Fruit fly (Drosophila melanogaster) whole organism, embryonic: ENCODE measurements around the gene CG31249.

Experiments
- Adf1 ChIP-seq: fragments of 200-800 bp; sonication (Bioruptor generic); IDR thresholded peaks from 2 replicates; pipeline ENCODE4 v1.3.6; 2022; ENCODE audit warnings: missing biosample characterization, missing genetic modification characterization
- Blimp-1 ChIP-seq: fragments of 200-800 bp; sonication (Bioruptor generic); optimal IDR thresholded peaks from 3 replicates; lab custom pipeline; 2018; ENCODE audit warnings: missing biosample characterization, missing genetic modification characterization, mild to moderate bottlenecking, moderate library complexity, missing genetic modification reagents
- CG12769 ChIP-seq: fragments of 200-800 bp; sonication (Bioruptor generic); optimal IDR thresholded peaks from 2 replicates; lab custom pipeline; 2019; ENCODE audit warnings: missing biosample characterization, mild to moderate bottlenecking, missing genetic modification characterization, moderate library complexity
- CG14667 ChIP-seq: fragments of 200-800 bp; sonication (Bioruptor generic); IDR thresholded peaks from 2 replicates; pipeline ENCODE4 v1.3.6; 2022; ENCODE audit warnings: missing biosample characterization, missing genetic modification characterization
- CG15479 ChIP-seq: fragments of 200-800 bp; sonication (Bioruptor generic); optimal IDR thresholded peaks from 3 replicates; lab custom pipeline; 2019; ENCODE audit warnings: missing biosample characterization, mild to moderate bottlenecking, missing genetic modification characterization, moderate library complexity
- CG17361 ChIP-seq: fragments of 200-800 bp; sonication (Bioruptor generic); IDR thresholded peaks from 3 replicates; pipeline ENCODE4 v1.3.6; 2022; ENCODE audit warnings: missing biosample characterization, missing genetic modification characterization
- CG18599 ChIP-seq: fragments of 200-800 bp; sonication (Bioruptor generic); optimal IDR thresholded peaks from 3 replicates; lab custom pipeline; 2017; ENCODE audit warnings: missing biosample characterization, missing genetic modification characterization, mild to moderate bottlenecking, moderate library complexity, missing genetic modification reagents
- CG2678 ChIP-seq: fragments of 200-800 bp; sonication (Bioruptor generic); optimal IDR thresholded peaks from 3 replicates; lab custom pipeline; 2019; ENCODE audit warnings: missing biosample characterization, mild to moderate bottlenecking, missing genetic modification characterization, moderate library complexity
- CG34376 ChIP-seq: fragments of 200-800 bp; sonication (Bioruptor generic); optimal IDR thresholded peaks from 2 replicates; lab custom pipeline; 2018; ENCODE audit warnings: missing biosample characterization, mild to moderate bottlenecking, missing genetic modification characterization
- CG3847 ChIP-seq: fragments of 200-800 bp; sonication (Bioruptor generic); IDR thresholded peaks from 2 replicates; pipeline ENCODE4 v1.3.6; 2022; ENCODE audit warnings: missing biosample characterization, missing genetic modification characterization
- CG4404 ChIP-seq: fragments of 200-800 bp; sonication (Bioruptor generic); IDR thresholded peaks from 2 replicates; pipeline ENCODE4 v1.3.6; 2022; ENCODE audit warnings: missing biosample characterization, missing genetic modification characterization
- CG5180 ChIP-seq: fragments of 200-800 bp; sonication (Bioruptor generic); optimal IDR thresholded peaks from 3 replicates; lab custom pipeline; 2017; ENCODE audit warnings: missing biosample characterization, missing genetic modification characterization, mild to moderate bottlenecking, moderate library complexity, missing genetic modification reagents
- CG6175 ChIP-seq: fragments of 200-800 bp; sonication (Bioruptor generic); IDR thresholded peaks from 3 replicates; pipeline ENCODE4 v1.3.6; 2022; ENCODE audit warnings: missing biosample characterization, missing genetic modification characterization
- CG7372 ChIP-seq: fragments of 200-800 bp; sonication (Bioruptor generic); IDR thresholded peaks from 2 replicates; pipeline ENCODE4 v1.3.6; 2022; ENCODE audit warnings: missing biosample characterization, missing genetic modification characterization
- CG7987 ChIP-seq: fragments of 200-800 bp; sonication (Bioruptor generic); optimal IDR thresholded peaks from 2 replicates; lab custom pipeline; 2018; ENCODE audit warnings: missing biosample characterization, mild to moderate bottlenecking, missing genetic modification characterization, moderate library complexity
- CG8089 ChIP-seq: fragments of 200-800 bp; sonication (Bioruptor generic); optimal IDR thresholded peaks from 3 replicates; lab custom pipeline; 2016; ENCODE audit warnings: missing biosample characterization, missing genetic modification characterization
- Deaf1 ChIP-seq: fragments of 200-800 bp; optimal IDR thresholded peaks from 3 replicates; lab custom pipeline; 2019; ENCODE audit warnings: missing biosample characterization, mild to moderate bottlenecking, missing genetic modification characterization, moderate library complexity
- Eip74EF ChIP-seq, 2 experiments: fragments of 200-800 bp in 1 of 2; fragments of >200 bp in 1 of 2; sonication (Bioruptor generic) in 1 of 2; optimal IDR thresholded peaks; 2 replicates each; lab custom pipeline; 2017 to 2019; ENCODE audit warnings: missing biosample characterization in 2 of 2, missing genetic modification characterization in 2 of 2, mild to moderate bottlenecking in 1 of 2, moderate library complexity in 1 of 2
- H2.0 ChIP-seq: fragments of 200-800 bp; sonication (Bioruptor generic); IDR thresholded peaks from 2 replicates; pipeline ENCODE4 v1.3.6; 2022; ENCODE audit warnings: missing biosample characterization, missing genetic modification characterization
- Hr78 ChIP-seq, 2 experiments: fragments of 200-800 bp in 1 of 2; fragments of >200 bp in 1 of 2; sonication (Bioruptor generic) in 1 of 2; optimal IDR thresholded peaks; 2 replicates each; lab custom pipeline; 2017 to 2019; ENCODE audit warnings: missing biosample characterization in 2 of 2, missing genetic modification characterization in 2 of 2, mild to moderate bottlenecking in 1 of 2, moderate library complexity in 1 of 2
- Med ChIP-seq: fragments of 200-800 bp; sonication (Bioruptor generic); peaks from one replicate; lab custom pipeline; 2016; ENCODE audit warnings: missing biosample characterization, missing genetic modification characterization, mild to moderate bottlenecking, inconsistent platforms, moderate library complexity
- Opbp ChIP-seq: fragments of 200-800 bp; sonication (Bioruptor generic); IDR thresholded peaks from 3 replicates; pipeline ENCODE4 v1.3.6; 2022; ENCODE audit warnings: missing biosample characterization, missing genetic modification characterization; ENCODE audit not compliant: partially characterized antibody
- Pdp1 ChIP-seq, 2 experiments: fragments of 200-800 bp; sonication (Bioruptor generic); optimal IDR thresholded peaks; 3 replicates each; lab custom pipeline; 2016; ENCODE audit warnings: missing biosample characterization in 2 of 2, missing genetic modification characterization in 2 of 2, mild to moderate bottlenecking in 1 of 2, moderate library complexity in 1 of 2
- Side ChIP-seq: fragments of 200-800 bp; sonication (Bioruptor generic); optimal IDR thresholded peaks from 2 replicates; lab custom pipeline; 2016; ENCODE audit warnings: missing biosample characterization, missing genetic modification characterization
- Usf ChIP-seq: fragments of 200-800 bp; sonication (Bioruptor generic); optimal IDR thresholded peaks from 2 replicates; lab custom pipeline; 2017; ENCODE audit warnings: missing genotype, missing biosample characterization, missing genetic modification characterization
- abd-A ChIP-seq: fragments of 200-800 bp; sonication (Bioruptor generic); optimal IDR thresholded peaks from 3 replicates; lab custom pipeline; 2019; ENCODE audit warnings: missing biosample characterization, mild to moderate bottlenecking, missing genetic modification characterization, moderate library complexity
- amos ChIP-seq: fragments of 200-800 bp; sonication (Bioruptor generic); IDR thresholded peaks from 2 replicates; pipeline ENCODE4 v1.3.6; 2022; ENCODE audit warnings: missing biosample characterization, missing genetic modification characterization; ENCODE audit not compliant: partially characterized antibody
- ase ChIP-seq: fragments of 200-800 bp; sonication (Bioruptor generic); IDR thresholded peaks from 3 replicates; pipeline ENCODE4 v1.3.6; 2022; ENCODE audit warnings: missing biosample characterization, missing genetic modification characterization
- chinmo ChIP-seq: fragments of 200-800 bp; sonication (Bioruptor generic); IDR thresholded peaks from 4 replicates; pipeline ENCODE4 v1.3.6; 2022; ENCODE audit warnings: missing biosample characterization, missing genetic modification characterization; ENCODE audit not compliant: partially characterized antibody
- ci ChIP-seq: fragments of 200-800 bp; sonication (Bioruptor generic); IDR thresholded peaks from 3 replicates; pipeline ENCODE4 v1.3.6; 2022; ENCODE audit warnings: missing biosample characterization, missing genetic modification characterization
- crol ChIP-seq: fragments of 200-800 bp; sonication (Bioruptor generic); IDR thresholded peaks from 2 replicates; pipeline ENCODE4 v1.3.6; 2022; ENCODE audit warnings: missing biosample characterization, missing genetic modification characterization
- cwo ChIP-seq: fragments of 200-800 bp; sonication (Bioruptor generic); optimal IDR thresholded peaks from 3 replicates; lab custom pipeline; 2017; ENCODE audit warnings: missing biosample characterization, missing genetic modification characterization, mild to moderate bottlenecking, moderate library complexity, missing genetic modification reagents
- disco-r ChIP-seq: fragments of 200-800 bp; sonication (Bioruptor generic); optimal IDR thresholded peaks from 2 replicates; lab custom pipeline; 2016; ENCODE audit warnings: missing biosample characterization, missing genetic modification characterization
- fd102C ChIP-seq: fragments of 200-800 bp; sonication (Bioruptor generic); optimal IDR thresholded peaks from 2 replicates; lab custom pipeline; 2018; ENCODE audit warnings: missing biosample characterization, mild to moderate bottlenecking, missing genetic modification characterization, moderate library complexity
- ftz-f1 ChIP-seq: fragments of 200-800 bp; sonication (Bioruptor generic); optimal IDR thresholded peaks from 2 replicates; lab custom pipeline; 2016; ENCODE audit warnings: missing biosample characterization, missing genetic modification characterization
- gce ChIP-seq: fragments of 200-800 bp; sonication (Bioruptor generic); IDR thresholded peaks from 3 replicates; pipeline ENCODE4 v1.3.6; 2022; ENCODE audit warnings: missing biosample characterization, missing genetic modification characterization
- kni ChIP-seq: fragments of 200-800 bp; sonication (Bioruptor generic); optimal IDR thresholded peaks from 3 replicates; lab custom pipeline; 2017; ENCODE audit warnings: mild to moderate bottlenecking, missing biosample characterization, missing genetic modification reagents, missing genetic modification characterization
- lab ChIP-seq: fragments of 200-800 bp; sonication (Bioruptor generic); optimal IDR thresholded peaks from 3 replicates; lab custom pipeline; 2017; ENCODE audit warnings: missing biosample characterization, missing genetic modification characterization, mild to moderate bottlenecking, moderate library complexity, missing genetic modification reagents
- mld ChIP-seq: fragments of 200-800 bp; sonication (Bioruptor generic); IDR thresholded peaks from 3 replicates; pipeline ENCODE4 v1.3.6; 2022; ENCODE audit warnings: missing biosample characterization, missing genetic modification characterization; ENCODE audit not compliant: partially characterized antibody
- rib ChIP-seq: fragments of 200-800 bp; sonication (Bioruptor generic); IDR thresholded peaks from 2 replicates; pipeline ENCODE4 v1.3.6; 2022; ENCODE audit warnings: missing biosample characterization, missing genetic modification characterization
- sd ChIP-seq: fragments of 200-800 bp; sonication (Bioruptor generic); optimal IDR thresholded peaks from 3 replicates; lab custom pipeline; 2018; ENCODE audit warnings: missing biosample characterization, mild to moderate bottlenecking, missing genetic modification characterization, moderate library complexity
- sens ChIP-seq: fragments of 200-800 bp; sonication (Bioruptor generic); peaks from one replicate; lab custom pipeline; 2016; ENCODE audit warnings: missing biosample characterization, missing genetic modification characterization
- shn ChIP-seq: fragments of 200-800 bp; sonication (Bioruptor generic); optimal IDR thresholded peaks from 3 replicates; lab custom pipeline; 2016; ENCODE audit warnings: missing biosample characterization, missing genetic modification characterization
- sug ChIP-seq: fragments of 200-800 bp; optimal IDR thresholded peaks from 2 replicates; lab custom pipeline; 2019; ENCODE audit warnings: missing biosample characterization, mild to moderate bottlenecking, missing genetic modification characterization, moderate library complexity
- z ChIP-seq: fragments of 200-800 bp; sonication (Bioruptor generic); IDR thresholded peaks from 3 replicates; pipeline ENCODE4 v1.3.6; 2022; ENCODE audit warnings: missing biosample characterization, missing genetic modification characterization
- zf30C ChIP-seq: fragments of 200-800 bp; sonication (Bioruptor generic); optimal IDR thresholded peaks from 3 replicates; lab custom pipeline; 2018; ENCODE audit warnings: missing biosample characterization, mild to moderate bottlenecking, missing genetic modification characterization

CG31249 gene

dm6 chr3R:17707799-17708198 lies 20.9 kb upstream of the CG31249 start (continued):
- TF ChIP-seq Opbp (GFP tag; lab: Robert Waterston, UW) (no peak), ase (GFP tag; lab: Robert Waterston, UW) (no peak), CG7372 (GFP tag; lab: Robert Waterston, UW) (no peak), Side (GFP tag; lab: Kevin White, UChicago) (no peak), H2.0 (GFP tag; lab: Robert Waterston, UW) (0 out of 2 replicates have a peak, but pooled peaks have one; percentile 5), ci (GFP tag; lab: Robert Waterston, UW) (0 out of 3 replicates have a peak, but pooled peaks have one; percentile 29)

- no peak for TF ChIP-seq CG17361
- peak; percentile 83 for TF ChIP-seq ftz-f1
- no peak for TF ChIP-seq CG8089 (GFP tag; lab: Kevin White, UChicago)
- no peak for TF ChIP-seq fd102C (GFP tag; lab: Kevin White, UChicago)
- peak; percentile 68 for TF ChIP-seq sens (GFP tag; lab: Kevin White, UChicago)
- TF ChIP-seq CG2678 (tag; lab: Kevin White, UChicago) = no peak
- peak; percentile 14 for TF ChIP-seq sug (tag; lab: Kevin White, UChicago)
- peak; percentile 36 for TF ChIP-seq Deaf1 (tag; lab: Kevin White, UChicago)
- TF ChIP-seq abd-A (tag; lab: Kevin White, UChicago) = peak; percentile 28
- TF ChIP-seq CG7987 (GFP tag; lab: Kevin White, UChicago) = peak; percentile 85
- TF ChIP-seq ci (GFP tag; lab: Robert Waterston, UW) = 0 out of 3 replicates have a peak, but pooled peaks have one; percentile 50
- TF ChIP-seq CG12769 (tag; lab: Kevin White, UChicago) = peak; percentile 90
- no peak for TF ChIP-seq Usf (GFP tag; lab: Kevin White, UChicago)
- peak in 1 of 2 experiments; percentile 57 for TF ChIP-seq Pdp1 (GFP tag; optimal IDR thresholded peaks at IDR 0.05; lab: Kevin White, UChicago)
- peak; percentile 12 for TF ChIP-seq shn (GFP tag; lab: Kevin White, UChicago)
- 0 out of 2 replicates have a peak, but pooled peaks have one; percentile 5 for TF ChIP-seq CG3847 (GFP tag; lab: Robert Waterston, UW)
- peak; percentile 21; the same call in 1 of the 2 replicates for TF ChIP-seq Adf1 (GFP tag; lab: Robert Waterston, UW)
- peak; percentile 44 for TF ChIP-seq CG5180 (GFP tag; lab: Kevin White, UChicago)
- peak; percentile 48 for TF ChIP-seq kni (GFP tag; lab: Kevin White, UChicago)
- TF ChIP-seq zf30C = no peak
- TF ChIP-seq CG15479 = no peak
- TF ChIP-seq Blimp-1 (GFP tag; lab: Kevin White, UChicago) = peak; percentile 9
- peak; percentile 22; the same call in 1 of the 2 replicates for TF ChIP-seq amos (GFP tag; lab: Robert Waterston, UW)
- TF ChIP-seq gce = 0 out of 3 replicates have a peak, but pooled peaks have one; percentile 27
- TF ChIP-seq sd (tag; lab: Kevin White, UChicago) = peak; percentile 49
- peak; percentile 54 for TF ChIP-seq lab (GFP tag; lab: Kevin White, UChicago)
- TF ChIP-seq CG14667 (GFP tag; lab: Robert Waterston, UW) = no peak
- TF ChIP-seq rib (GFP tag; lab: Robert Waterston, UW) = peak; percentile 65; the same call in 1 of the 2 replicates
- 0 out of 3 replicates have a peak, but pooled peaks have one; percentile 34 for TF ChIP-seq z (GFP tag; lab: Robert Waterston, UW)
- TF ChIP-seq Eip74EF (GFP tag; optimal IDR thresholded peaks at IDR 0.05; lab: Kevin White, UChicago) = peak in 1 of 2 experiments; percentile 24
- TF ChIP-seq disco-r (GFP tag; lab: Kevin White, UChicago) = peak; percentile 6
- peak; percentile 91 for TF ChIP-seq crol (GFP tag; lab: Robert Waterston, UW)
- no peak for TF ChIP-seq CG34376 (GFP tag; lab: Kevin White, UChicago)
- no peak for TF ChIP-seq CG4404
- TF ChIP-seq CG18599 (GFP tag; lab: Kevin White, UChicago) = peak; percentile 26
- TF ChIP-seq Hr78 (GFP tag; optimal IDR thresholded peaks at IDR 0.05; lab: Kevin White, UChicago) = peak in 1 of 2 experiments; percentile 78
- peak; percentile 98 for TF ChIP-seq cwo
- TF ChIP-seq Med (GFP tag; lab: Kevin White, UChicago) = peak; percentile 88
- TF ChIP-seq chinmo (GFP tag; lab: Robert Waterston, UW) = 0 out of 4 replicates have a peak, but pooled peaks have one; percentile 42
- TF ChIP-seq CG6175 (GFP tag; lab: Robert Waterston, UW) = 0 out of 3 replicates have a peak, but pooled peaks have one; percentile 35
- TF ChIP-seq mld (GFP tag; lab: Robert Waterston, UW) = 0 out of 3 replicates have a peak, but pooled peaks have one; percentile 9
Measured at dm6 chr3R:17706971-17707406, 20.1 kb upstream of the CG31249 start.
